Worm (Caenorhabditis elegans) whole organism, young adult: ENCODE measurements around the gene srd-27.

Experiments used
- B0035.1 ChIP-seq: sonication (generic microtip); optimal IDR thresholded peaks from 2 replicates; lab custom pipeline; 2016; ENCODE audit warnings: missing genetic modification characterization, mild to moderate bottlenecking, missing compliant biosample characterization, missing genotype, missing genetic modification reagents
- C17E4.6 ChIP-seq: fragments of 200-800 bp; sonication (Bioruptor generic); IDR thresholded peaks from 2 replicates; pipeline ENCODE4 v1.3.6; 2022; ENCODE audit warnings: missing genetic modification reagents, missing genetic modification characterization, missing compliant biosample characterization
- D2030.7 ChIP-seq: fragments of 200-800 bp; sonication (Bioruptor generic); IDR thresholded peaks from 2 replicates; pipeline ENCODE4 v1.3.6; 2022; ENCODE audit warnings: missing genetic modification reagents, missing genetic modification characterization, missing compliant biosample characterization
- F22D6.2 ChIP-seq: sonication (generic microtip); optimal IDR thresholded peaks from 2 replicates; lab custom pipeline; 2016; ENCODE audit warnings: mild to moderate bottlenecking, missing genetic modification characterization, missing compliant biosample characterization
- F23B12.7 ChIP-seq: sonication (generic microtip); optimal IDR thresholded peaks from 2 replicates; lab custom pipeline; 2017; ENCODE audit warnings: missing genetic modification characterization, mild to moderate bottlenecking, missing compliant biosample characterization, antibody characterized with exemption, moderate library complexity; ENCODE audit not compliant: insufficient read depth
- F39B2.1 ChIP-seq: fragments of 200-800 bp; sonication (Bioruptor generic); IDR thresholded peaks from 2 replicates; pipeline ENCODE4 v1.3.6; 2022; ENCODE audit warnings: missing genetic modification reagents, missing genetic modification characterization, missing compliant biosample characterization
- F49E8.2 ChIP-seq: sonication (generic microtip); optimal IDR thresholded peaks from 3 replicates; lab custom pipeline; 2017; ENCODE audit warnings: missing genetic modification characterization, mild to moderate bottlenecking, missing compliant biosample characterization, antibody characterized with exemption, moderate library complexity; ENCODE audit not compliant: insufficient read depth
- F55B11.4 ChIP-seq: sonication (generic microtip); optimal IDR thresholded peaks from 2 replicates; lab custom pipeline; 2016; ENCODE audit warnings: missing compliant biosample characterization, missing genetic modification characterization, borderline replicate concordance; ENCODE audit not compliant: insufficient read depth
- F57C9.4 ChIP-seq: sonication (generic microtip); optimal IDR thresholded peaks from 2 replicates; lab custom pipeline; 2017; ENCODE audit warnings: mild to moderate bottlenecking, missing genetic modification characterization, missing compliant biosample characterization
- T26A5.8 ChIP-seq: sonication (generic microtip); optimal IDR thresholded peaks from 2 replicates; lab custom pipeline; 2016; ENCODE audit warnings: missing genetic modification characterization, missing compliant biosample characterization
- Y67H2A.10 ChIP-seq: fragments of 200-800 bp; sonication (Bioruptor generic); conservative IDR thresholded peaks from 2 replicates; pipeline ENCODE4 v1.3.6; 2022; ENCODE audit warnings: missing genetic modification reagents, missing genetic modification characterization, missing compliant biosample characterization
- Y95B8A.8 ChIP-seq: fragments of 200-800 bp; sonication (Bioruptor generic); IDR thresholded peaks from 2 replicates; pipeline ENCODE4 v1.3.6; 2022; ENCODE audit warnings: missing genetic modification reagents, missing genetic modification characterization, missing compliant biosample characterization
- ZK185.1 ChIP-seq: sonication (generic microtip); optimal IDR thresholded peaks from 2 replicates; lab custom pipeline; 2016; ENCODE audit warnings: mild to moderate bottlenecking, missing genetic modification characterization, missing compliant biosample characterization; ENCODE audit not compliant: poor library complexity, severe bottlenecking
- cebp-1 ChIP-seq, 2 experiments: fragments of 200-800 bp in 1 of 2; sonication (Bioruptor generic) in 1 of 2; sonication (generic microtip) in 1 of 2; IDR thresholded peaks in 1 of 2; optimal IDR thresholded peaks in 1 of 2; 2 replicates each; pipeline versions ENCODE4 v1.3.6 to Lab custom; 2017 to 2022; ENCODE audit warnings: missing compliant biosample characterization in 2 of 2, missing genetic modification characterization in 2 of 2, mild to moderate bottlenecking in 1 of 2, missing genetic modification reagents in 1 of 2, moderate library complexity in 1 of 2
- ceh-58 ChIP-seq: fragments of 200-800 bp; sonication (Bioruptor generic); IDR thresholded peaks from 2 replicates; pipeline ENCODE4 v1.3.6; 2022; ENCODE audit warnings: missing genetic modification characterization, missing compliant biosample characterization
- chd-7 ChIP-seq: sonication (generic microtip); optimal IDR thresholded peaks from 2 replicates; lab custom pipeline; 2016; ENCODE audit warnings: mild to moderate bottlenecking, missing genetic modification characterization, moderate library complexity, missing compliant biosample characterization
- die-1 ChIP-seq: sonication (generic microtip); optimal IDR thresholded peaks from 2 replicates; lab custom pipeline; 2016; ENCODE audit warnings: missing genotype, mild to moderate bottlenecking, missing genetic modification characterization, missing compliant biosample characterization
- dpl-1 ChIP-seq: fragments of 150-350 bp; optimal IDR thresholded peaks from 2 replicates; lab custom pipeline; 2014; ENCODE audit warnings: missing biosample characterization, missing genetic modification reagents, missing genetic modification characterization
- efl-1 ChIP-seq: fragments of 150-350 bp; optimal IDR thresholded peaks from 2 replicates; lab custom pipeline; 2014; ENCODE audit warnings: missing biosample characterization, missing genetic modification reagents, missing genetic modification characterization
- gei-17 ChIP-seq: fragments of 200-800 bp; sonication (Bioruptor generic); optimal IDR thresholded peaks from 2 replicates; lab custom pipeline; 2018; ENCODE audit warnings: mild to moderate bottlenecking, missing genetic modification characterization, missing compliant biosample characterization
- hsf-1 ChIP-seq: fragments of 200-800 bp; sonication (Bioruptor generic); IDR thresholded peaks from 2 replicates; pipeline ENCODE4 v1.3.6; 2022; ENCODE audit warnings: missing genetic modification reagents, missing genetic modification characterization, missing compliant biosample characterization
- lag-1 ChIP-seq: fragments of 200-800 bp; sonication (Bioruptor generic); IDR thresholded peaks from 2 replicates; pipeline ENCODE4 v1.3.6; 2022; ENCODE audit warnings: missing genetic modification reagents, missing genetic modification characterization, missing compliant biosample characterization
- let-526 ChIP-seq: fragments of 200-800 bp; sonication (Bioruptor generic); IDR thresholded peaks from 2 replicates; pipeline ENCODE4 v1.3.6; 2022; ENCODE audit warnings: missing genetic modification reagents, missing genetic modification characterization, missing compliant biosample characterization
- madf-6 ChIP-seq: fragments of 200-800 bp; sonication (Bioruptor generic); IDR thresholded peaks from 2 replicates; pipeline ENCODE4 v1.3.6; 2022; ENCODE audit warnings: missing genetic modification reagents, missing genetic modification characterization, missing compliant biosample characterization
- madf-8 ChIP-seq: fragments of 200-800 bp; sonication (Bioruptor generic); conservative IDR thresholded peaks from 2 replicates; pipeline ENCODE4 v1.3.6; 2022; ENCODE audit warnings: missing genetic modification reagents, missing genetic modification characterization, missing compliant biosample characterization
- mcd-1 ChIP-seq: fragments of 200-800 bp; sonication (Bioruptor generic); IDR thresholded peaks from 2 replicates; pipeline ENCODE4 v1.3.6; 2022; ENCODE audit warnings: missing genetic modification reagents, missing genetic modification characterization, missing compliant biosample characterization
- mes-4 ChIP-seq: sonication (generic microtip); optimal IDR thresholded peaks from 2 replicates; lab custom pipeline; 2016; ENCODE audit warnings: missing genotype, missing genetic modification characterization, missing compliant biosample characterization
- nhr-80 ChIP-seq: sonication (generic microtip); optimal IDR thresholded peaks from 2 replicates; lab custom pipeline; 2016; ENCODE audit warnings: missing genetic modification characterization, missing compliant biosample characterization
- pbrm-1 ChIP-seq: fragments of 200-800 bp; sonication (Bioruptor generic); IDR thresholded peaks from 2 replicates; pipeline ENCODE4 v1.3.6; 2022; ENCODE audit warnings: missing genetic modification reagents, missing genetic modification characterization, missing compliant biosample characterization
- rcor-1 ChIP-seq: fragments of 200-800 bp; sonication (Bioruptor generic); IDR thresholded peaks from 2 replicates; pipeline ENCODE4 v1.3.6; 2022; ENCODE audit warnings: missing genetic modification reagents, missing genetic modification characterization, missing compliant biosample characterization
- snpc-1.3 ChIP-seq: sonication (generic microtip); optimal IDR thresholded peaks from 2 replicates; lab custom pipeline; 2017; ENCODE audit warnings: missing genetic modification characterization, mild to moderate bottlenecking, missing compliant biosample characterization, antibody characterized with exemption, moderate library complexity, missing genotype, missing genetic modification reagents; ENCODE audit not compliant: insufficient read depth
- somi-1 ChIP-seq: fragments of 200-800 bp; sonication (Bioruptor generic); optimal IDR thresholded peaks from 2 replicates; lab custom pipeline; 2018; ENCODE audit warnings: mild to moderate bottlenecking, missing genetic modification characterization, missing compliant biosample characterization
- tlf-1 ChIP-seq: fragments of 200-800 bp; sonication (Bioruptor generic); optimal IDR thresholded peaks from 2 replicates; lab custom pipeline; 2018; ENCODE audit warnings: mild to moderate bottlenecking, missing genetic modification characterization, missing compliant biosample characterization
- unc-62 ChIP-seq: fragments of 150-350 bp; optimal IDR thresholded peaks from 2 replicates; lab custom pipeline; 2014; ENCODE audit warnings: missing biosample characterization, missing genetic modification reagents, missing genetic modification characterization
- xnd-1 ChIP-seq: sonication (generic microtip); optimal IDR thresholded peaks from 2 replicates; lab custom pipeline; 2016; ENCODE audit warnings: missing genotype, missing genetic modification reagents, missing genetic modification characterization, missing compliant biosample characterization
- ztf-26 ChIP-seq: sonication (generic microtip); optimal IDR thresholded peaks from 2 replicates; lab custom pipeline; 2017; ENCODE audit warnings: missing genetic modification characterization, missing compliant biosample characterization

Gene srd-27

DNA sequence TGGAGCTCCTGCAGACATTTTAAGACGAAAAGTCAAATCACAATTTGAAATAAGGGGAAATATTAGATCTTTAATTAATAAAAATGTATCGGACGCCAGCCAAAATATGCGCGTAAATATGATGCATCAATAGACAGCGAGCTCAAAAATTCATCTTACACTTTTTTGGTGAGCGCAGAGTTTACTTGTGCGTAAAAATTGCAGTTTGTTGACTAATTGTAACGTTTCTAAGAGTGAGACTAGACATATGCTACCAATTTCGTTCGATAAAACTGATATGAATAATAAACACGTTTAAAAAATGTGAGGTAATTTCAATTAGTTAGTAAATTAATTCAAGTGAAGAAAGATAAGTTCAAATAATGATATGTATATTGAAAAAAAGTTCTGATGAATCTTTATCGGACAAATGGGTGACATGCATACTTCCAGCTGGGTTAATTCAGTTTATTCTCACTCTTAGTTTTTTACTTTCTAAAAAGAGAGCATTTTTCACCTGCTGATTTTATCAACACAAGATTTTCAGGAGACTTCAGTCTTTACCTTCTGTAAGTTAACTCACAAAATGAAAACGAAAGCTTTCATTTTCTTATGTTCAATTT, 23.9 kb upstream of the srd-27 start, which contains the start of the genes nhr-285 and irld-52:
Gene nhr-285 (minus strand): TSS at position 101 of the 602 bp plus-strand sequence.
Gene irld-52 (plus strand): TSS at position 552 of the 602 bp plus-strand sequence.
- TF ChIP-seq mes-4 (tag; lab: Kevin White, UChicago) (no peak), xnd-1 (no peak), tlf-1 (GFP tag; lab: Kevin White, UChicago) (no peak), rcor-1 (no peak), F55B11.4 (tag; lab: Kevin White, UChicago) (no peak), dpl-1 (no peak), F39B2.1 (GFP tag; lab: Robert Waterston, UW) (no peak), hsf-1 (GFP tag; lab: Robert Waterston, UW) (no peak), madf-6 (GFP tag; lab: Robert Waterston, UW) (no peak), T26A5.8 (tag; lab: Kevin White, UChicago) (no peak), ztf-26 (no peak), somi-1 (no peak), mcd-1 (GFP tag; lab: Robert Waterston, UW) (no peak), cebp-1 (GFP tag; IDR thresholded peaks at IDR 0.05; lab: Robert Waterston, UW) (no peak), cebp-1 (tag; optimal IDR thresholded peaks at IDR 0.05; lab: Kevin White, UChicago) (no peak), die-1 (no peak), lag-1 (GFP tag; lab: Robert Waterston, UW) (no peak), ZK185.1 (tag; lab: Kevin White, UChicago) (no peak)

DNA sequence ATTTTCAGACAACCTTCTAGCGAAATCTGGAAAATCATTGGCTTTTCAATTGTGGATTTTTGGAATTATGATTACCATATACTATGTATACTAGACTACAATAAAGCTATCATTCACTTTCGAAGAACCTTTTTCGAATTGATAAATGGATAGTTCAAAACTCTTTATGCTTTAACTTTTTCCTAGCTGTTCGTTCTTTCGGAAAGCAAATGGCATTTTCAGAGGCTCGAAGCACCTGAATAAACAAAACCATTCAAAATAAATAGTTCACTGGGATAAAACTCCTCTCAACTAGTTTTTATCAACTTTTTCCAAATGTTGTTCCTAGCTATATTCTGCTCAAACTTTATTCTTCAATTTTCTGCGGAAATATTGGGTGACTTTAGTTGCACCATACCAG, 22.1 kb upstream of the srd-27 start, which contains the start of gene T26E4.2:
Gene T26E4.2 (plus strand): TSS at position 301 of the 400 bp plus-strand sequence.
- TF ChIP-seq cebp-1 (GFP tag; IDR thresholded peaks at IDR 0.05; lab: Robert Waterston, UW) (no peak), cebp-1 (tag; optimal IDR thresholded peaks at IDR 0.05; lab: Kevin White, UChicago) (no peak), unc-62 (GFP tag; lab: Kevin White, UChicago) (no peak), pbrm-1 (GFP tag; lab: Robert Waterston, UW) (no peak), F22D6.2 (tag; lab: Kevin White, UChicago) (no peak), tlf-1 (GFP tag; lab: Kevin White, UChicago) (no peak), chd-7 (tag; lab: Kevin White, UChicago) (no peak), rcor-1 (no peak), gei-17 (GFP tag; lab: Kevin White, UChicago) (no peak), C17E4.6 (GFP tag; lab: Robert Waterston, UW) (no peak), F57C9.4 (tag; lab: Kevin White, UChicago) (no peak), Y95B8A.8 (GFP tag; lab: Robert Waterston, UW) (no peak), ceh-58 (GFP tag; lab: Robert Waterston, UW) (no peak), madf-8 (GFP tag; lab: Robert Waterston, UW) (no peak), snpc-1.3 (no peak), efl-1 (no peak), D2030.7 (no peak), F49E8.2 (tag; lab: Kevin White, UChicago) (no peak), B0035.1 (no peak)

DNA sequence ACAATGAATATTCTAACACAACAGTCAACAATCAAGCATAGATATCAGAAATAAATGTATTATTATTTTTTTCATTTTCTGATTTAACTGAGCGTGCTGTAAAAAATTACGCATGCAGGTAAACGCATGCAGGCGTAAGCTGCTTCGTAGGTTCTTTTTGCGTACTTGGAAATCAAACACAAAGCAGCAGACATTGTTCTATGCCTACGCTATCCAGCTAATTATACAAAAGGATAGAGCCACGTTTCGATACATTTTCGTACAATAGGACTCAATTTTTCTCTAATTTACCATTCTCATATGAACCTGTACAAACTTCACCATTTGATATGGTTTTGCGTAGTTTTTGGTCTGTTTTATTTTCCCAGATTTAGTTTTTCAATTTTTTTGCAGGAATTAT, 20.7 kb upstream of the srd-27 start, which contains the start of gene T26E4.3:
Gene T26E4.3 (plus strand): TSS at position 301 of the 400 bp plus-strand sequence.
- TF ChIP-seq let-526 (GFP tag; lab: Robert Waterston, UW) = no peak
- TF ChIP-seq unc-62 (GFP tag; lab: Kevin White, UChicago) = no peak
- TF ChIP-seq Y67H2A.10 = no peak
- TF ChIP-seq F23B12.7 = no peak
- no peak for TF ChIP-seq nhr-80 (tag; lab: Kevin White, UChicago)
